Worm (Caenorhabditis elegans) whole organism, L4/young adult: ENCODE results near the gene suf-1.

Source experiments
- W03F9.2 ChIP-seq: fragments of 150-350 bp; optimal IDR thresholded peaks from 2 replicates; lab custom pipeline; 2014; ENCODE audit warnings: missing biosample characterization, missing genetic modification characterization
- dao-5 ChIP-seq: sonication (generic microtip); optimal IDR thresholded peaks from 2 replicates; lab custom pipeline; 2016; ENCODE audit warnings: missing genotype, missing genetic modification characterization, moderate library complexity, missing compliant biosample characterization
- him-1 ChIP-seq: sonication (generic microtip); optimal IDR thresholded peaks from 2 replicates; lab custom pipeline; 2016; ENCODE audit warnings: missing genotype, missing genetic modification reagents, missing genetic modification characterization, missing compliant biosample characterization

DNA sequence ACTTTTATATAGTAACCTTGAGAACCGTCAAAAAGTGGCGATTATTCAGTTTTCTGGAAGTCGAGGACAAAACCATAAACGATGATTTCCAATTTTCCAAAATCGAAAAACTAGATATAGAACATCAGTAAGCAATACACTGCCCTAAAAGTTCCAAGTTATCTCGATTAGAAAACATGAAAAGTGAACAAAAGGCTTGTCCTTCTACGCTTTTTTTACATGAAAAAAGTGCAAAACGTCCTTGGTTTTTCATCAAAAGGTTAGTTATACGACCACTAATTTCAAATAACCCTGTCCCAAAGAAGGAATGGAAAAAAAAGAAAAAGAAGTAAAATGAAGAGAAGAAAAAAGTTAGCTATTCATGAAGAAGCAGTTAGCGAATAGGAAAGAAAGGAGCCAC, 17.7 kb upstream of the suf-1 start:
- TF ChIP-seq W03F9.2, result no peak
- TF ChIP-seq him-1 (tag; lab: Kevin White, UChicago), result no peak
- TF ChIP-seq dao-5, result no peak
